Worm (Caenorhabditis elegans) whole organism, L1 larva: ENCODE results near the gene zyg-9.

Experiments
- C16A3.4 ChIP-seq: fragments of 150-350 bp; optimal IDR thresholded peaks from 2 replicates; lab custom pipeline; 2014; ENCODE audit warnings: missing biosample characterization, missing genetic modification characterization
- aha-1 ChIP-seq: fragments of 150-350 bp; optimal IDR thresholded peaks from 2 replicates; lab custom pipeline; 2014; ENCODE audit warnings: missing biosample characterization, missing genetic modification characterization
- ama-1 ChIP-seq: fragments of 150-350 bp; optimal IDR thresholded peaks from 2 replicates; lab custom pipeline; 2014
- blmp-1 ChIP-seq: fragments of 150-350 bp; optimal IDR thresholded peaks from 2 replicates; lab custom pipeline; 2014; ENCODE audit warnings: missing biosample characterization, missing genetic modification characterization
- ceh-8 ChIP-seq: fragments of 200-800 bp; sonication (Bioruptor generic); optimal IDR thresholded peaks from 2 replicates; lab custom pipeline; 2018; ENCODE audit warnings: mild to moderate bottlenecking, missing genetic modification characterization, moderate library complexity, missing compliant biosample characterization
- ces-1 ChIP-seq: fragments of 150-350 bp; optimal IDR thresholded peaks from 2 replicates; lab custom pipeline; 2014; ENCODE audit warnings: missing biosample characterization, missing genetic modification reagents, missing genetic modification characterization
- dsc-1 ChIP-seq: sonication (generic microtip); optimal IDR thresholded peaks from 2 replicates; lab custom pipeline; 2016; ENCODE audit warnings: mild to moderate bottlenecking, missing genetic modification characterization, missing compliant biosample characterization
- efl-1 ChIP-seq, 4 experiments: fragments of 150-350 bp; optimal IDR thresholded peaks in 3 of 4; peaks in 1 of 4; 1 replicate in 1 of 4; 2 replicates in 3 of 4; lab custom pipeline; 2014; ENCODE audit warnings: missing biosample characterization in 2 of 4, missing genetic modification characterization in 2 of 4, missing genetic modification reagents in 2 of 4
- egl-13 ChIP-seq: sonication (generic microtip); optimal IDR thresholded peaks from 2 replicates; lab custom pipeline; 2016; ENCODE audit warnings: missing genotype, missing genetic modification reagents, missing genetic modification characterization, missing compliant biosample characterization
- elt-2 ChIP-seq: sonication (generic microtip); optimal IDR thresholded peaks from 2 replicates; lab custom pipeline; 2016; ENCODE audit warnings: missing genetic modification characterization, mild to moderate bottlenecking, inconsistent platforms, missing compliant biosample characterization, missing genetic modification reagents
- elt-3 ChIP-seq, 6 experiments: fragments of 150-350 bp in 1 of 6; sonication (generic microtip); optimal IDR thresholded peaks; 2 replicates each; lab custom pipeline; 2017 to 2018; ENCODE audit warnings: missing biosample characterization in 6 of 6, missing genetic modification characterization in 6 of 6, inconsistent platforms in 1 of 6
- ets-5 ChIP-seq: fragments of 200-800 bp; sonication (Bioruptor generic); IDR thresholded peaks from 2 replicates; pipeline ENCODE4 v1.3.6; 2022; ENCODE audit warnings: missing genetic modification characterization, missing compliant biosample characterization
- fkh-4 ChIP-seq: sonication (generic microtip); optimal IDR thresholded peaks from 2 replicates; lab custom pipeline; 2016; ENCODE audit warnings: missing compliant biosample characterization, missing genetic modification characterization, borderline replicate concordance
- fkh-8 ChIP-seq: sonication (generic microtip); optimal IDR thresholded peaks from 2 replicates; lab custom pipeline; 2016; ENCODE audit warnings: mild to moderate bottlenecking, missing genetic modification characterization, missing compliant biosample characterization
- grh-1 ChIP-seq: fragments of 200-800 bp; sonication (Bioruptor generic); IDR thresholded peaks from 2 replicates; pipeline ENCODE4 v1.3.6; 2022; ENCODE audit warnings: missing genetic modification reagents, missing genetic modification characterization, missing compliant biosample characterization
- hlh-17 ChIP-seq: fragments of 200-800 bp; sonication (Bioruptor generic); optimal IDR thresholded peaks from 2 replicates; lab custom pipeline; 2018; ENCODE audit warnings: missing genetic modification characterization, mild to moderate bottlenecking, missing compliant biosample characterization, moderate library complexity, borderline replicate concordance
- hlh-4 ChIP-seq: sonication (generic microtip); optimal IDR thresholded peaks from 2 replicates; lab custom pipeline; 2016; ENCODE audit warnings: mild to moderate bottlenecking, missing genetic modification characterization, missing compliant biosample characterization
- isw-1 ChIP-seq: fragments of 200-800 bp; sonication (Bioruptor generic); IDR thresholded peaks from 2 replicates; pipeline ENCODE4 v1.3.6; 2022; ENCODE audit warnings: missing genetic modification characterization, missing compliant biosample characterization
- lin-14 ChIP-seq: fragments of 200-800 bp; sonication (Bioruptor generic); optimal IDR thresholded peaks from 2 replicates; lab custom pipeline; 2018; ENCODE audit warnings: mild to moderate bottlenecking, missing genetic modification characterization, moderate library complexity, missing compliant biosample characterization
- lin-15B ChIP-seq: fragments of 150-350 bp; sonication (generic microtip); optimal IDR thresholded peaks from 3 replicates; lab custom pipeline; 2014; ENCODE audit warnings: missing biosample characterization, missing genetic modification characterization
- lsy-2 ChIP-seq, 2 experiments: fragments of 150-350 bp; optimal IDR thresholded peaks; 2 replicates each; lab custom pipeline; 2014; ENCODE audit warnings: missing biosample characterization in 2 of 2, missing genetic modification characterization in 2 of 2
- mdl-1 ChIP-seq, 2 experiments: fragments of 150-350 bp; optimal IDR thresholded peaks; 2 replicates each; lab custom pipeline; 2014 to 2017; ENCODE audit warnings: missing biosample characterization in 2 of 2, missing genetic modification characterization in 2 of 2, inconsistent platforms in 1 of 2
- mef-2 ChIP-seq: fragments of 150-350 bp; optimal IDR thresholded peaks from 2 replicates; lab custom pipeline; 2014; ENCODE audit warnings: missing biosample characterization, missing genetic modification characterization
- mep-1 ChIP-seq: fragments of 150-350 bp; optimal IDR thresholded peaks from 2 replicates; lab custom pipeline; 2014; ENCODE audit warnings: missing biosample characterization, missing genetic modification characterization
- nhr-19 ChIP-seq: fragments of 200-800 bp; sonication (Bioruptor generic); conservative IDR thresholded peaks from 2 replicates; pipeline ENCODE4 v1.3.6; 2022; ENCODE audit warnings: missing genetic modification characterization, missing compliant biosample characterization
- nhr-20 ChIP-seq: sonication (generic microtip); optimal IDR thresholded peaks from 2 replicates; lab custom pipeline; 2016; ENCODE audit warnings: mild to moderate bottlenecking, missing genetic modification characterization, missing compliant biosample characterization
- nhr-28 ChIP-seq: fragments of 150-350 bp; optimal IDR thresholded peaks from 2 replicates; lab custom pipeline; 2014; ENCODE audit warnings: missing biosample characterization, missing genetic modification characterization
- nhr-71 ChIP-seq: sonication (generic microtip); optimal IDR thresholded peaks from 2 replicates; lab custom pipeline; 2016; ENCODE audit warnings: mild to moderate bottlenecking, missing genetic modification characterization, moderate library complexity, missing compliant biosample characterization
- nhr-76 ChIP-seq: sonication (generic microtip); optimal IDR thresholded peaks from 2 replicates; lab custom pipeline; 2017; ENCODE audit warnings: missing biosample characterization, missing genetic modification characterization
- pag-3 ChIP-seq: sonication (generic microtip); optimal IDR thresholded peaks from 2 replicates; lab custom pipeline; 2017; ENCODE audit warnings: missing genetic modification characterization, mild to moderate bottlenecking, missing compliant biosample characterization, antibody characterized with exemption, borderline replicate concordance; ENCODE audit not compliant: insufficient read depth
- pax-3 ChIP-seq: fragments of 200-800 bp; sonication (Bioruptor generic); optimal IDR thresholded peaks from 2 replicates; lab custom pipeline; 2018; ENCODE audit warnings: mild to moderate bottlenecking, missing genetic modification characterization, moderate library complexity, missing compliant biosample characterization
- rnt-1 ChIP-seq: sonication (generic microtip); optimal IDR thresholded peaks from 2 replicates; lab custom pipeline; 2016; ENCODE audit warnings: mild to moderate bottlenecking, missing genetic modification characterization, moderate library complexity, missing compliant biosample characterization
- skn-1 ChIP-seq: fragments of 150-350 bp; optimal IDR thresholded peaks from 2 replicates; lab custom pipeline; 2014; ENCODE audit warnings: missing biosample characterization, missing genetic modification characterization
- snpc-4 ChIP-seq: fragments of 150-350 bp; optimal IDR thresholded peaks from 2 replicates; lab custom pipeline; 2014; ENCODE audit warnings: missing biosample characterization, missing genetic modification characterization
- snu-23 ChIP-seq: sonication (generic microtip); optimal IDR thresholded peaks from 2 replicates; lab custom pipeline; 2016; ENCODE audit warnings: missing genetic modification characterization, missing compliant biosample characterization
- sox-4 ChIP-seq: sonication (generic microtip); optimal IDR thresholded peaks from 2 replicates; lab custom pipeline; 2016; ENCODE audit warnings: missing genetic modification characterization, missing compliant biosample characterization
- tbx-2 ChIP-seq: sonication (generic microtip); optimal IDR thresholded peaks from 2 replicates; lab custom pipeline; 2016; ENCODE audit warnings: missing genetic modification characterization, missing compliant biosample characterization
- unc-130 ChIP-seq: fragments of 150-350 bp; optimal IDR thresholded peaks from 2 replicates; lab custom pipeline; 2017; ENCODE audit warnings: missing biosample characterization, missing genetic modification characterization, inconsistent platforms
- unc-30 ChIP-seq: sonication (generic microtip); optimal IDR thresholded peaks from 2 replicates; lab custom pipeline; 2017; ENCODE audit warnings: missing biosample characterization, missing genetic modification characterization
- zip-4 ChIP-seq: fragments of 200-800 bp; sonication (Bioruptor generic); optimal IDR thresholded peaks from 2 replicates; lab custom pipeline; 2018; ENCODE audit warnings: mild to moderate bottlenecking, missing genetic modification characterization, moderate library complexity, missing compliant biosample characterization
- ztf-11 ChIP-seq, 2 experiments: sonication (generic microtip); optimal IDR thresholded peaks; 2 replicates each; lab custom pipeline; 2016 to 2017; ENCODE audit warnings: missing genetic modification characterization in 2 of 2, missing biosample characterization in 1 of 2, missing compliant biosample characterization in 1 of 2
- ztf-4 ChIP-seq: fragments of 150-350 bp; optimal IDR thresholded peaks from 2 replicates; lab custom pipeline; 2014; ENCODE audit warnings: missing biosample characterization, missing genetic modification characterization

Gene zyg-9

DNA sequence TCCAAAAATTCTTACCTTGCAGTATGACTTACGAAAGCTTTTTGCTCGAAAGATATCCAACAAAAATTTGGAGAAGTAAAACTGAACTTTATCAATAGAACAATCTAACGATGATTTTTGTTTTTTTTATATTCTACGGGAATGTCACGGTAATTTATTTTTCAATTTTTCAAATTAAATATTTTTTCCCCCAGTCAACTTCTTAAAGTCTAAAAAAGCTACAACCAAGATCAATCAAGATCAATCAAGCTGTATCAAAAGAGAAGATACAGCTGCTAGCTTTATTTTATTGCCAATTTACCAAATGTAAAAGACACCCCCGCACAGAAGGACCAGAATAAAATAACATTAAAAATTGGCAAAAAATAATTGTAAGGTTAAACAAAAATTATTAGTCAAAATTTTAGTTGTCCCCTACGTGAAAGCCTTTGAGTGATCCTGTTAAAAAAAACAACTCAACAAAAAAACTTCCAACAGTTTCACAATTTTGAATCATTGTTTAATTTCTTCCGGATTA lies 17.7 kb downstream of the zyg-9 start, which contains the start of the genes M05D6.1 and M05D6.3:
Gene M05D6.1 (minus strand): TSS at position 101 of the 517 bp plus-strand sequence.
Gene M05D6.3 (plus strand): TSS at position 467 of the 517 bp plus-strand sequence.
- TF ChIP-seq nhr-28 (tag; lab: Kevin White, UChicago) (no peak), pag-3 (tag; lab: Kevin White, UChicago) (no peak), grh-1 (GFP tag; lab: Robert Waterston, UW) (no peak), hlh-17 (GFP tag; lab: Kevin White, UChicago) (no peak), tbx-2 (tag; lab: Kevin White, UChicago) (no peak), rnt-1 (no peak), snpc-4 (tag; lab: Kevin White, UChicago) (no peak), nhr-19 (GFP tag; lab: Robert Waterston, UW) (no peak), isw-1 (GFP tag; lab: Robert Waterston, UW) (no peak), hlh-4 (no peak), nhr-76 (tag; lab: Kevin White, UChicago) (no peak), pax-3 (tag; lab: Kevin White, UChicago) (no peak)

DNA sequence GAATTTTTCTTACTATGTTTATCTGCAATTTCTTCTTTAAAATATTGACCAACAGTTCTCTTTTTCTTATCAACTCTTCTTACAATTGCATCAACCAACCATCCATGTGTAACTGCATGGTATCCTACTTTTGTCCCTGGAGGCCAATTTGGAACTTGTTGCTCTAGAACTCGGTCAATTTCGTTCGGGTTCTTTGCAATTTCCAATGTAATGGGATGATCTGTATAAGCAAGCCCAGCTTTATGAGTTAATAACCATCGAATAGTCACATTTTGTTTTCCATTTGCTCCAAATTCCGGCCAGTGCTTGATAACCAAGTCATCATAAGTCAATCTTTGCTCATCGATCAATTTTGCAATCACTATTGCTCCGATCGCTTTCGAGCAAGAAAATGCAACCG lies 21.7 kb downstream of the zyg-9 start:
- no peak for TF ChIP-seq lin-15B (tag; lab: Kevin White, UChicago)
- no peak for TF ChIP-seq zip-4
- TF ChIP-seq ztf-11 (tag; optimal IDR thresholded peaks at IDR 0.05; lab: Kevin White, UChicago), result no peak
- TF ChIP-seq elt-3 (tag; optimal IDR thresholded peaks at IDR 0.05; lab: Kevin White, UChicago), result peak in 1 of 6 experiments; percentile 2
- TF ChIP-seq snpc-4 (tag; lab: Kevin White, UChicago), result no peak
- TF ChIP-seq nhr-76 (tag; lab: Kevin White, UChicago), result no peak
- no peak for TF ChIP-seq egl-13 (tag; lab: Kevin White, UChicago)
- TF ChIP-seq efl-1 (optimal IDR thresholded peaks at IDR 0.05; lab: Kevin White, UChicago), result no peak
- TF ChIP-seq efl-1 (GFP tag; optimal IDR thresholded peaks at IDR 0.05 in 1 of 2; lab: Kevin White, UChicago), result peak in 1 of 2 experiments; percentile 77
- no peak for TF ChIP-seq fkh-8 (tag; lab: Kevin White, UChicago)
- no peak for TF ChIP-seq elt-2 (tag; lab: Kevin White, UChicago)
- TF ChIP-seq skn-1 (tag; lab: Kevin White, UChicago), result no peak
- TF ChIP-seq blmp-1 (tag; lab: Kevin White, UChicago), result no peak
- peak; percentile 30 for TF ChIP-seq ama-1
- TF ChIP-seq pag-3 (tag; lab: Kevin White, UChicago), result no peak
- TF ChIP-seq aha-1, result no peak
- TF ChIP-seq mdl-1 (tag; optimal IDR thresholded peaks at IDR 0.05; lab: Kevin White, UChicago), result no peak
- TF ChIP-seq grh-1 (GFP tag; lab: Robert Waterston, UW), result no peak
- no peak for TF ChIP-seq isw-1 (GFP tag; lab: Robert Waterston, UW)
- TF ChIP-seq ceh-8 (GFP tag; lab: Kevin White, UChicago), result no peak
- no peak for TF ChIP-seq fkh-4

DNA sequence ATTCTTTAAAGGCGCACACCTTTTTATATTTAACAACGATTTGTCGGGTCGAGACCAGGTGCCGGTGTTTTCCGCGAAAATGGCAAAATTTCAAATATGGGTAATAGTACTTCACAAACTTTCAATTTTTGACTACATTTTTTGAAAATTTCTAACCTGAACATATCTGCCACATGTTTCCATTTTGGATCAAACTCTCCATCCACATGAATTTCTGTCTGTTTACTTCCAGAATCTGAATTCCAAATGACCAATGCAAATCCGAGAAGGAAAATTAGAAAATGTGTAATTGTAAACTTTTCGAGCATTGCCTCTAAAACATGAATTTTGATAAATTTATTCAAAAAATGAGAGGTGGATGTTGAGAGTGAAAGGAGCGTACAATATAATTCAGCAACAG lies 22.5 kb downstream of the zyg-9 start, which contains the start of gene lact-4:
Gene lact-4 (minus strand): TSS at position 313 of the 400 bp plus-strand sequence.
- TF ChIP-seq snpc-4 (tag; lab: Kevin White, UChicago) (no peak), fkh-4 (no peak), mef-2 (tag; lab: Kevin White, UChicago) (no peak), sox-4 (tag; lab: Kevin White, UChicago) (no peak), mep-1 (tag; lab: Kevin White, UChicago) (no peak), lsy-2 (tag; optimal IDR thresholded peaks at IDR 0.05; lab: Kevin White, UChicago) (no peak), unc-30 (tag; lab: Kevin White, UChicago) (no peak)

DNA sequence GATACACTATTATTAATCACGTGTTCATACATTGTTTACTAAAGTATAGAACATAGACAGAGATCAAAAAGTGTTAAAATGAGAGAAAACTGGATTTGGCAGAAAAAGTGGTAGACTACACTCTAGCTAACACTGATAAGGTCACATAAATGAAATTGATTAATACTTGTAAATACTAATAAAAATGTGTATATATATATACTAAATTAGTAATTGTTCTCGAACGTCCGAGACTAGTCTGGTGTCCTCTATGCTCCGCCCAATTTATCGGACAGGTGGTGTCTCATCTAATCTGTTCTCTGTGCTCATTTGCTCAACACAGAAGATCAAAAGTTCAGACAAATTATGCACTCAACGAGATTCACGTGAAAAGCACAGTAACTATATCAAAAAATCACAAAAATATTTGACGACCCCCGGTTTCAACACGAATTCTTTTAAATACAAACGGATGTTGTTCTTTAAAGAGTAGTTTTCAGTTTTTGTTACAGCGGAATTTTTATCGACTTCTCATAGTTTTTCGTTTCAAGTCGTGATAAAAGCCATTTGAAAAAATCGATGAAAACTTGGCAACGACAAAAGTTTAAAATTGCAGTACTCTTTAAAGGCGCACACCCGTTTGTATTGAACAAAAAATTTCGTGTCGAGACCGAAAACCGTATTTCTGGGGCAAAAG lies 23.6 kb downstream of the zyg-9 start:
- peak; percentile 13 for TF ChIP-seq dsc-1 (tag; lab: Kevin White, UChicago)
- peak; percentile 76 for TF ChIP-seq nhr-71 (tag; lab: Kevin White, UChicago)
- TF ChIP-seq elt-3 (tag; optimal IDR thresholded peaks at IDR 0.05; lab: Kevin White, UChicago), result peak in 1 of 6 experiments; percentile 41
- peak in 1 of 2 experiments; percentile 48 for TF ChIP-seq lsy-2 (tag; optimal IDR thresholded peaks at IDR 0.05; lab: Kevin White, UChicago)
- peak; percentile 44 for TF ChIP-seq mep-1 (tag; lab: Kevin White, UChicago)
- TF ChIP-seq nhr-76 (tag; lab: Kevin White, UChicago), result no peak
- TF ChIP-seq rnt-1, result peak; percentile 41
- peak; percentile 50 for TF ChIP-seq ztf-4 (tag; lab: Kevin White, UChicago)
- TF ChIP-seq lin-14, result peak; percentile 59
- no peak for TF ChIP-seq ets-5 (GFP tag; lab: Robert Waterston, UW)
- peak; percentile 34 for TF ChIP-seq snu-23 (GFP tag; lab: Kevin White, UChicago)
- TF ChIP-seq efl-1 (optimal IDR thresholded peaks at IDR 0.05; lab: Kevin White, UChicago), result no peak
- TF ChIP-seq efl-1 (GFP tag; optimal IDR thresholded peaks at IDR 0.05 in 1 of 2; lab: Kevin White, UChicago), result peak in 1 of 2 experiments; percentile 83
- no peak for TF ChIP-seq ces-1 (GFP tag; lab: Kevin White, UChicago)
- peak; percentile 2 for TF ChIP-seq C16A3.4 (tag; lab: Kevin White, UChicago)
- TF ChIP-seq fkh-8 (tag; lab: Kevin White, UChicago), result peak; percentile 48
- peak; percentile 12 for TF ChIP-seq unc-130 (tag; lab: Kevin White, UChicago)
- peak; percentile 82 for TF ChIP-seq nhr-20 (tag; lab: Kevin White, UChicago)
- TF ChIP-seq hlh-4, result no peak
- TF ChIP-seq blmp-1 (tag; lab: Kevin White, UChicago), result no peak
- peak; percentile 82 for TF ChIP-seq nhr-19 (GFP tag; lab: Robert Waterston, UW)
